Fruit fly (Drosophila melanogaster) whole organism, embryonic: ENCODE results near the gene CG10962.

Source experiments
- Awh ChIP-seq: fragments of 200-800 bp; sonication (Bioruptor generic); IDR thresholded peaks from 2 replicates; pipeline ENCODE4, ENCODE4 v1.3.6; 2022; ENCODE audit warnings: missing biosample characterization, missing genetic modification characterization
- CG12299 ChIP-seq: fragments of 200-800 bp; sonication (Bioruptor generic); optimal IDR thresholded peaks from 2 replicates; lab custom pipeline; 2018; ENCODE audit warnings: missing biosample characterization, mild to moderate bottlenecking, missing genetic modification characterization
- CG13624 ChIP-seq: fragments of 200-800 bp; sonication (Bioruptor generic); optimal IDR thresholded peaks from 2 replicates; lab custom pipeline; 2016; ENCODE audit warnings: missing biosample characterization, missing genetic modification characterization
- CG13775 ChIP-seq: fragments of 200-800 bp; sonication (Bioruptor generic); optimal IDR thresholded peaks from 3 replicates; lab custom pipeline; 2017; ENCODE audit warnings: missing biosample characterization, mild to moderate bottlenecking, missing genetic modification characterization
- CG13894 ChIP-seq: fragments of 200-800 bp; sonication (Bioruptor generic); optimal IDR thresholded peaks from 3 replicates; lab custom pipeline; 2018; ENCODE audit warnings: missing biosample characterization, mild to moderate bottlenecking, missing genetic modification characterization, moderate library complexity
- CG14860 ChIP-seq: fragments of 200-800 bp; sonication (Bioruptor generic); IDR thresholded peaks from 3 replicates; pipeline ENCODE4 v1.3.6; 2022; ENCODE audit warnings: missing biosample characterization, missing genetic modification characterization; ENCODE audit not compliant: partially characterized antibody
- CG14965 ChIP-seq: fragments of 200-800 bp; sonication (Bioruptor generic); optimal IDR thresholded peaks from 2 replicates; lab custom pipeline; 2016; ENCODE audit warnings: missing biosample characterization, missing genetic modification characterization, borderline replicate concordance
- CG17359 ChIP-seq: fragments of 200-800 bp; sonication (Bioruptor generic); optimal IDR thresholded peaks from 3 replicates; lab custom pipeline; 2018; ENCODE audit warnings: missing biosample characterization, mild to moderate bottlenecking, missing genetic modification characterization, moderate library complexity
- CG18764 ChIP-seq: fragments of 200-800 bp; sonication (Bioruptor generic); optimal IDR thresholded peaks from 3 replicates; lab custom pipeline; 2016; ENCODE audit warnings: missing biosample characterization, missing genetic modification characterization
- CG30403 ChIP-seq: fragments of 200-800 bp; sonication (Bioruptor generic); optimal IDR thresholded peaks from 3 replicates; lab custom pipeline; 2016; ENCODE audit warnings: missing biosample characterization, missing genetic modification characterization
- CG30431 ChIP-seq: fragments of 200-800 bp; sonication (Bioruptor generic); optimal IDR thresholded peaks from 2 replicates; lab custom pipeline; 2017; ENCODE audit warnings: missing biosample characterization, missing genetic modification characterization
- CG31441 ChIP-seq: fragments of 200-800 bp; sonication (Bioruptor generic); IDR thresholded peaks from 2 replicates; pipeline ENCODE4 v1.3.6; 2022; ENCODE audit warnings: missing biosample characterization, missing genetic modification characterization
- CG3407 ChIP-seq: fragments of 200-800 bp; sonication (Bioruptor generic); optimal IDR thresholded peaks from 2 replicates; lab custom pipeline; 2018; ENCODE audit warnings: missing biosample characterization, mild to moderate bottlenecking, missing genetic modification characterization
- CG34422 ChIP-seq: fragments of 200-800 bp; sonication (Bioruptor generic); IDR thresholded peaks from 3 replicates; pipeline ENCODE4 v1.3.6; 2022; ENCODE audit warnings: missing biosample characterization, missing genetic modification characterization
- CG5953 ChIP-seq: fragments of 200-800 bp; sonication (Bioruptor generic); IDR thresholded peaks from 2 replicates; pipeline ENCODE4 v1.3.6; 2022; ENCODE audit warnings: missing biosample characterization, missing genetic modification characterization
- CG7271 ChIP-seq: fragments of 200-800 bp; sonication (Bioruptor generic); optimal IDR thresholded peaks from 2 replicates; lab custom pipeline; 2018; ENCODE audit warnings: missing biosample characterization, mild to moderate bottlenecking, missing genetic modification characterization, moderate library complexity
- CG7839 ChIP-seq: fragments of 200-800 bp; sonication (Bioruptor generic); optimal IDR thresholded peaks from 3 replicates; lab custom pipeline; 2018; ENCODE audit warnings: missing biosample characterization, mild to moderate bottlenecking, missing genetic modification characterization, moderate library complexity
- CG8281 ChIP-seq: fragments of 200-800 bp; sonication (Bioruptor generic); optimal IDR thresholded peaks from 2 replicates; lab custom pipeline; 2018; ENCODE audit warnings: missing biosample characterization, mild to moderate bottlenecking, missing genetic modification characterization, moderate library complexity
- CG8924 ChIP-seq: fragments of 200-800 bp; optimal IDR thresholded peaks from 3 replicates; lab custom pipeline; 2019; ENCODE audit warnings: missing biosample characterization, mild to moderate bottlenecking, missing genetic modification characterization, moderate library complexity
- Drgx ChIP-seq: fragments of 200-800 bp; sonication (Bioruptor generic); IDR thresholded peaks from 2 replicates; pipeline ENCODE4 v1.3.6; 2022; ENCODE audit warnings: missing biosample characterization, missing genetic modification characterization
- Eip74EF ChIP-seq, 2 experiments: fragments of 200-800 bp in 1 of 2; fragments of >200 bp in 1 of 2; sonication (Bioruptor generic) in 1 of 2; optimal IDR thresholded peaks; 2 replicates each; lab custom pipeline; 2017 to 2019; ENCODE audit warnings: missing biosample characterization in 2 of 2, missing genetic modification characterization in 2 of 2, mild to moderate bottlenecking in 1 of 2, moderate library complexity in 1 of 2
- Fer2 ChIP-seq: fragments of 200-800 bp; sonication (Bioruptor generic); optimal IDR thresholded peaks from 2 replicates; lab custom pipeline; 2018; ENCODE audit warnings: missing biosample characterization, mild to moderate bottlenecking, missing genetic modification characterization, moderate library complexity
- GATAe ChIP-seq: fragments of 200-800 bp; sonication (Bioruptor generic); conservative IDR thresholded peaks from 2 replicates; pipeline ENCODE4 v1.3.6; 2022; ENCODE audit warnings: missing biosample characterization, missing genetic modification characterization
- HHEX ChIP-seq: fragments of 200-800 bp; sonication (Bioruptor generic); optimal IDR thresholded peaks from 3 replicates; lab custom pipeline; 2017; ENCODE audit warnings: missing biosample characterization, mild to moderate bottlenecking, missing genetic modification characterization, missing genetic modification reagents
- HLH3B ChIP-seq: fragments of 200-800 bp; sonication (Bioruptor generic); IDR thresholded peaks from 2 replicates; pipeline ENCODE4 v1.3.6; 2022; ENCODE audit warnings: missing biosample characterization, missing genetic modification characterization
- Kr ChIP-seq: fragments of 200-800 bp; sonication (Bioruptor generic); optimal IDR thresholded peaks from 2 replicates; lab custom pipeline; 2017; ENCODE audit warnings: missing biosample characterization, mild to moderate bottlenecking, missing genetic modification characterization
- Mrtf ChIP-seq: fragments of 200-800 bp; sonication (Bioruptor generic); IDR thresholded peaks from 3 replicates; pipeline ENCODE4 v1.3.6; 2022; ENCODE audit warnings: missing biosample characterization, missing genetic modification characterization
- Nf-YA ChIP-seq: fragments of 200-800 bp; sonication (Bioruptor generic); IDR thresholded peaks from 2 replicates; pipeline ENCODE4 v1.3.6; 2022; ENCODE audit warnings: missing biosample characterization, missing genetic modification characterization
- Oli ChIP-seq: fragments of 200-800 bp; sonication (Bioruptor generic); optimal IDR thresholded peaks from 2 replicates; lab custom pipeline; 2018; ENCODE audit warnings: missing biosample characterization, mild to moderate bottlenecking, missing genetic modification characterization, moderate library complexity
- Sox102F ChIP-seq: fragments of 200-800 bp; sonication (Bioruptor generic); optimal IDR thresholded peaks from 2 replicates; lab custom pipeline; 2018; ENCODE audit warnings: missing biosample characterization, mild to moderate bottlenecking, missing genetic modification characterization, moderate library complexity
- Spps ChIP-seq: fragments of 200-800 bp; sonication (Bioruptor generic); optimal IDR thresholded peaks from 2 replicates; lab custom pipeline; 2018; ENCODE audit warnings: missing biosample characterization, mild to moderate bottlenecking, missing genetic modification characterization
- Stat92E ChIP-seq, 3 experiments: fragments of >200 bp in 2 of 3; fragments of 200-800 bp in 1 of 3; sonication (Bioruptor generic) in 1 of 3; optimal IDR thresholded peaks; 2 replicates each; lab custom pipeline; 2017 to 2019; ENCODE audit warnings: missing biosample characterization in 3 of 3, missing genetic modification characterization in 3 of 3, mild to moderate bottlenecking in 1 of 3, moderate library complexity in 1 of 3
- ap ChIP-seq: fragments of 200-800 bp; sonication (Bioruptor generic); IDR thresholded peaks from 2 replicates; pipeline ENCODE4 v1.3.6; 2022; ENCODE audit warnings: missing biosample characterization, missing genetic modification characterization
- cg ChIP-seq: fragments of 200-800 bp; sonication (Bioruptor generic); optimal IDR thresholded peaks from 3 replicates; lab custom pipeline; 2019; ENCODE audit warnings: missing biosample characterization, mild to moderate bottlenecking, missing genetic modification characterization, moderate library complexity
- dan ChIP-seq: fragments of 200-800 bp; sonication (Bioruptor generic); IDR thresholded peaks from 2 replicates; pipeline ENCODE4 v1.3.6; 2022; ENCODE audit warnings: missing biosample characterization, missing genetic modification characterization
- dmrt99B ChIP-seq: fragments of 200-800 bp; sonication (Bioruptor generic); optimal IDR thresholded peaks from 2 replicates; lab custom pipeline; 2018; ENCODE audit warnings: missing biosample characterization, mild to moderate bottlenecking, missing genetic modification characterization, moderate library complexity
- dpn ChIP-seq, 2 experiments: fragments of 200-800 bp; sonication (Bioruptor generic); optimal IDR thresholded peaks; 3 replicates each; lab custom pipeline; 2016; ENCODE audit warnings: missing biosample characterization in 2 of 2, missing genetic modification characterization in 2 of 2
- hth ChIP-seq: fragments of >200 bp; optimal IDR thresholded peaks from 2 replicates; lab custom pipeline; 2017; ENCODE audit warnings: inconsistent platforms
- lov ChIP-seq, 2 experiments: fragments of 200-800 bp in 1 of 2; fragments of >200 bp in 1 of 2; sonication (Bioruptor generic) in 1 of 2; IDR thresholded peaks in 1 of 2; optimal IDR thresholded peaks in 1 of 2; 2 replicates in 1 of 2; 3 replicates in 1 of 2; pipeline versions ENCODE4 v1.3.6 to Lab custom; 2017 to 2022; ENCODE audit warnings: missing biosample characterization in 1 of 2, missing genetic modification characterization in 1 of 2
- nerfin-1 ChIP-seq: fragments of 200-800 bp; sonication (Bioruptor generic); optimal IDR thresholded peaks from 3 replicates; lab custom pipeline; 2019; ENCODE audit warnings: missing biosample characterization, mild to moderate bottlenecking, missing genetic modification characterization, moderate library complexity
- pnt ChIP-seq: fragments of 200-800 bp; sonication (Bioruptor generic); optimal IDR thresholded peaks from 3 replicates; lab custom pipeline; 2016; ENCODE audit warnings: missing biosample characterization, missing genetic modification characterization
- pzg ChIP-seq: fragments of 200-800 bp; sonication (Bioruptor generic); optimal IDR thresholded peaks from 3 replicates; lab custom pipeline; 2018; ENCODE audit warnings: missing biosample characterization, mild to moderate bottlenecking, missing genetic modification characterization, moderate library complexity
- rib ChIP-seq: fragments of 200-800 bp; sonication (Bioruptor generic); IDR thresholded peaks from 2 replicates; pipeline ENCODE4 v1.3.6; 2022; ENCODE audit warnings: missing biosample characterization, missing genetic modification characterization
- run ChIP-seq: fragments of 200-800 bp; sonication (Bioruptor generic); optimal IDR thresholded peaks from 3 replicates; lab custom pipeline; 2018; ENCODE audit warnings: missing biosample characterization, mild to moderate bottlenecking, missing genetic modification characterization
- sisA ChIP-seq: fragments of 200-800 bp; sonication (Bioruptor generic); IDR thresholded peaks from 2 replicates; pipeline ENCODE4 v1.3.6; 2022; ENCODE audit warnings: missing biosample characterization, missing genetic modification characterization
- slp2 ChIP-seq: fragments of 200-800 bp; sonication (Bioruptor generic); optimal IDR thresholded peaks from 2 replicates; lab custom pipeline; 2016; ENCODE audit warnings: missing biosample characterization, missing genetic modification characterization
- trem ChIP-seq: fragments of 200-800 bp; optimal IDR thresholded peaks from 3 replicates; lab custom pipeline; 2019; ENCODE audit warnings: missing biosample characterization, mild to moderate bottlenecking, missing genetic modification characterization, moderate library complexity
- yki ChIP-seq: fragments of >200 bp; optimal IDR thresholded peaks from 3 replicates; lab custom pipeline; 2018
- zf30C ChIP-seq: fragments of 200-800 bp; sonication (Bioruptor generic); optimal IDR thresholded peaks from 3 replicates; lab custom pipeline; 2018; ENCODE audit warnings: missing biosample characterization, mild to moderate bottlenecking, missing genetic modification characterization
- zfh1 ChIP-seq: fragments of 200-800 bp; sonication (Bioruptor generic); IDR thresholded peaks from 3 replicates; pipeline ENCODE4 v1.3.6; 2022; ENCODE audit warnings: missing biosample characterization, missing genetic modification characterization

CG10962 gene

DNA sequence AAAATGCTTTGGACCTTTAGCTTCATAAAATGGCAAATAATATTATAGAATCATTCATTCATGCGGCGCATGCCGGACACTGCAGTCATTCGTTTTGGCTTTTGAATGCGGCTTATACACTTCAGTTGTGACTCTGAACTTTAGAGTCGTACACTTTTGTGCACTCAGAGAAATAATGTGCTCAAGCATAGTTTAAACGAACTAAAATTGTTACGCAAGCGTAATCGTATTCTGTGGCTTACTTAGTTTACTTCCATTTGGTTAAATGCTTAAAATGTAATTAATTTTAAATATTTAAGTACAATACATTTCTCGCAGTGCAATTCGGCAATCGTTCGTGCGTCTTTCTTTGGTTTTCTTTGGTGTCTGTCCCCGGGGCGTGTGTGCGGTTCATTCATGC is 30.3 kb upstream of the CG10962 start (continued):
- TF ChIP-seq CG34422 (GFP tag; lab: Robert Waterston, UW) (0 out of 3 replicates have a peak, but pooled peaks have one; percentile 43), CG12299 (tag; lab: Kevin White, UChicago) (no peak), CG30403 (GFP tag; lab: Kevin White, UChicago) (no peak), dan (no peak), CG31441 (GFP tag; lab: Robert Waterston, UW) (0 out of 2 replicates have a peak, but pooled peaks have one; percentile 30), Kr (GFP tag; lab: Kevin White, UChicago) (no peak), sisA (GFP tag; lab: Robert Waterston, UW) (peak; percentile 53; the same call in 1 of the 2 replicates), Eip74EF (GFP tag; optimal IDR thresholded peaks at IDR 0.05; lab: Kevin White, UChicago) (no peak), pzg (GFP tag; lab: Kevin White, UChicago) (no peak), lov (optimal IDR thresholded peaks at IDR 0.05; lab: Kevin White, UChicago) (no peak), lov (GFP tag; IDR thresholded peaks at IDR 0.05; lab: Robert Waterston, UW) (no peak), CG18764 (no peak), Stat92E (GFP tag; optimal IDR thresholded peaks at IDR 0.05; lab: Kevin White, UChicago) (no peak), Spps (no peak), dmrt99B (tag; lab: Kevin White, UChicago) (peak; percentile 56), HHEX (peak; percentile 9), zf30C (GFP tag; lab: Kevin White, UChicago) (no peak), CG13624 (GFP tag; lab: Kevin White, UChicago) (no peak), CG8281 (tag; lab: Kevin White, UChicago) (no peak), CG30431 (GFP tag; lab: Kevin White, UChicago) (no peak), CG14965 (no peak), slp2 (GFP tag; lab: Kevin White, UChicago) (no peak), trem (tag; lab: Kevin White, UChicago) (no peak), hth (lab: Kevin White, UChicago) (no peak), CG13894 (tag; lab: Kevin White, UChicago) (peak; percentile 22), Nf-YA (GFP tag; lab: Robert Waterston, UW) (no peak), Mrtf (GFP tag; lab: Robert Waterston, UW) (no peak), HLH3B (GFP tag; lab: Robert Waterston, UW) (0 out of 2 replicates have a peak, but pooled peaks have one; percentile 22), CG17359 (tag; lab: Kevin White, UChicago) (no peak), Fer2 (tag; lab: Kevin White, UChicago) (no peak), CG7839 (tag; lab: Kevin White, UChicago) (peak; percentile 64), GATAe (GFP tag; lab: Robert Waterston, UW) (no peak), pnt (GFP tag; lab: Kevin White, UChicago) (no peak), Awh (0 out of 2 replicates have a peak, but pooled peaks have one; percentile 7), Drgx (GFP tag; lab: Robert Waterston, UW) (peak; percentile 31; the same call in 1 of the 2 replicates), yki (no peak), cg (GFP tag; lab: Kevin White, UChicago) (no peak), CG8924 (tag; lab: Kevin White, UChicago) (peak; percentile 38), ap (GFP tag; lab: Robert Waterston, UW) (no peak), Oli (peak; percentile 49), CG7271 (tag; lab: Kevin White, UChicago) (no peak), CG13775 (GFP tag; lab: Kevin White, UChicago) (peak; percentile 16), dpn (GFP tag; optimal IDR thresholded peaks at IDR 0.05; lab: Kevin White, UChicago) (no peak), rib (0 out of 2 replicates have a peak, but pooled peaks have one; percentile 20), Sox102F (GFP tag; lab: Kevin White, UChicago) (peak; percentile 41), CG3407 (GFP tag; lab: Kevin White, UChicago) (no peak), CG5953 (GFP tag; lab: Robert Waterston, UW) (no peak), CG14860 (GFP tag; lab: Robert Waterston, UW) (no peak), nerfin-1 (tag; lab: Kevin White, UChicago) (no peak), zfh1 (GFP tag; lab: Robert Waterston, UW) (0 out of 3 replicates have a peak, but pooled peaks have one; percentile 22), run (no peak)
